Worm (Caenorhabditis elegans): ENCODE data around the gene K05B2.2.

DNA sequence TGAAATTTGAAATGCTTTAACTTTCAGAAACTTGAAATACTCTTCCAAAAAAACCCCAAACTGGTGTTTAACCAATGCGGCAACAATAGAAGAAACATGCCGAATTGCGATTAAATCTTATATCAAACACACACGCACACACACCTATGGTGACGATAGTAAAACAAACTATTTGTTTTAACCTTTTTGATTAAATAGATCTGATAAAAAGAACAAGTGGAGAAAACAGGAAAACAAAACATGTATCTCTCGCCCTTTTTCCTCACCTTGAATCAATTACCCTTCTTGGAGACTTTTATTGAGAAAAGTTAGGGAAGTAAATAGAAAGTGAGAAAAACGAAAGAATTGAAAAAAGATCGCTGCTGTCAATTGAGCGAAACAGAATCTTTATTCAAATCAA, 44.5 kb upstream of the K05B2.2 start:
- no peak for TF ChIP-seq cog-1 (tag; optimal IDR thresholded peaks at IDR 0.05)
- no peak for TF ChIP-seq med-1 (GFP tag; optimal IDR thresholded peaks at IDR 0.05; ENCODE audit: insufficient read depth)
- TF ChIP-seq klf-2 (GFP tag; conservative IDR thresholded peaks at IDR 0.05): no peak
- no peak for TF ChIP-seq ref-1 (GFP tag; conservative IDR thresholded peaks at IDR 0.05)
